Fruit fly (Drosophila melanogaster): ENCODE results near the gene Tom70.

The Tom70 gene

DNA sequence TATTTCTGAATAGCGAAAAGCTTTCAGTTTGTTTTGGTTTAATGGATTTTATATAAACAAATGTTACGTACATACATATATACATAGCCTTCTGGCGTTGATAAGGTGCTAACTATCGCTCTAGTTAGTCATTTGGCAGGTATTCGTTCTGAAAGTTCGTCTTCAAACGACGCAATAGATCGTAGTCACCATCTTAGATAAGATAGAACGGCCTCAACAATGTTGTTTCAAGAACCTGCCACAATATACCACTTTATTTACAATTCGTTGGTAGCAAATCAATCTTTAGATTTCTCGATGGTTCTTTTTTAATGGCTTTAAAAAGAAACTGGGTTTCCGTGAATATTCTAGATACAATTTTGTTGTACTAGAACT, 8.5 kb upstream of the Tom70 start:
- TF ChIP-seq Myc (optimal IDR thresholded peaks at IDR 0.05): no peak

DNA sequence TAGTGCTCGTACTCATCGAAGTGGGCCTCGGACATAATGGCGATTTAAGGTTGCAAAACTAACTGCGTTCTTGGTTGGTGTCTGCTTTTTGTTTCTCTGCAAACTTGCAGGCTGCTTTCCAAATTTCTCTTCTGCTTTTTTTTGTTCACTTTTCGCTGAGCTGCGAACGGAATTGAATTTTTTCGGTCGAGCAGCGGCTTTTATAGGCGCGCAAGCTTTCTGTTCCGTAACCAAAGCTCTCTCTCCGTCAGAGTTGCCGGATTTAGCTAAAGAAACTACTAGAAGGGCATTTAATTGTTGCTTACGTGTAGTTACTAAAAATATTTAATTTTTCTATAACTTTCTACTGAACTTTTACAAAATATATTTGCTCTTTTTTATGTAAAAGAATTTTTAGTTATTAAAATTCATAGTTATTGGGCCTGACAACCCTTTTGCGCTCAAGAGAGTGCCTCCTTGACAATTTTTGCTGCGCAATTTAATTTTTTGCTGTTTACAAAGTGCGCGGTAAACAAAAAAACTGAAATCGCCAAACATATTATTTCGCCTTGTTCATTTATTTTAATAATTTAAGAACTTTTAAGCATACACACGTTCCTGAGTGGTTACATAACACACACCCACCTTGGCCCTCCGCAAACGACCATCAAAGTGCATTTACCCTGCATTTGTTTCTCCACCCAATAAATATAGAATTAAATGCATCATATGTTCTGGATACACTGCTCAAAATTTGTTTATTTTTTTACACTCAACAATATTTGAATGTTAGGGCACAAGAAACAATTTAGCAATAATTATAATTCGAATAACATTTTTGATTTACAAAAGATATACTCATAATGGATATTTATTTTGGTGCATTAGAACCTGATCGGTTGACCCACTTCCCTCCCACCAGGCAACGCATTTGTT, 7.9 kb upstream of the Tom70 start, which contains the start of gene CG6770:
TSS of gene CG6770 (minus strand) at position 178 of the 915 bp plus-strand sequence.
- TF ChIP-seq Vsx2 (GFP tag; optimal IDR thresholded peaks at IDR 0.05; ENCODE audit: partially characterized antibody): peak; percentile 24
- TF ChIP-seq dl (GFP tag; optimal IDR thresholded peaks at IDR 0.05; ENCODE audit: insufficient read depth in 1 of 2, partially characterized antibody in 2 of 2): no peak
- peak; percentile 66 for TF ChIP-seq Jra (GFP tag; optimal IDR thresholded peaks at IDR 0.05)
- TF ChIP-seq GATAd (GFP tag; optimal IDR thresholded peaks at IDR 0.05): no peak
- TF ChIP-seq sv (GFP tag; optimal IDR thresholded peaks at IDR 0.05): peak; percentile 45
- no peak for TF ChIP-seq pan (optimal IDR thresholded peaks at IDR 0.05)
- TF ChIP-seq usp (GFP tag; optimal IDR thresholded peaks at IDR 0.05): no peak
- peak; percentile 61 for TF ChIP-seq psq (GFP tag; optimal IDR thresholded peaks at IDR 0.05)
- TF ChIP-seq Hr83 (GFP tag; optimal IDR thresholded peaks at IDR 0.05; ENCODE audit: poor library complexity, severe bottlenecking): peak; percentile 42
- TF ChIP-seq brk (GFP tag; optimal IDR thresholded peaks at IDR 0.05): peak; percentile 79
- TF ChIP-seq tai (GFP tag; optimal IDR thresholded peaks at IDR 0.05): peak; percentile 76
- TF ChIP-seq foxo (GFP tag; optimal IDR thresholded peaks at IDR 0.05): peak; percentile 73 to 89
- TF ChIP-seq Mio (GFP tag; optimal IDR thresholded peaks at IDR 0.05): peak; percentile 31
- TF ChIP-seq ey (GFP tag; optimal IDR thresholded peaks at IDR 0.05): peak; percentile 82
- no peak for TF ChIP-seq Dfd (GFP tag; optimal IDR thresholded peaks at IDR 0.05)
- peak; percentile 85 for TF ChIP-seq OdsH (GFP tag; optimal IDR thresholded peaks at IDR 0.05)
- peak; percentile 90 for TF ChIP-seq CrebA (GFP tag; optimal IDR thresholded peaks at IDR 0.05; ENCODE audit: borderline replicate concordance)
- peak; percentile 54 for TF ChIP-seq dsf (GFP tag; optimal IDR thresholded peaks at IDR 0.05; ENCODE audit: borderline replicate concordance)
- no peak for TF ChIP-seq N (GFP tag; optimal IDR thresholded peaks at IDR 0.05)
- peak; percentile 91 for TF ChIP-seq h (GFP tag; optimal IDR thresholded peaks at IDR 0.05)
- no peak for TF ChIP-seq Abd-B (GFP tag; optimal IDR thresholded peaks at IDR 0.05)
- TF ChIP-seq dmrt93B (GFP tag; optimal IDR thresholded peaks at IDR 0.05): peak; percentile 71
- TF ChIP-seq Sp1 (GFP tag; optimal IDR thresholded peaks at IDR 0.05): peak; percentile 95
- TF ChIP-seq jim (GFP tag; optimal IDR thresholded peaks at IDR 0.05): peak; percentile 76
- no peak for TF ChIP-seq lola (GFP tag; optimal IDR thresholded peaks at IDR 0.05)
- TF ChIP-seq Rel (GFP tag; optimal IDR thresholded peaks at IDR 0.05): peak; percentile 70
- peak; percentile 84 for TF ChIP-seq Rel (tag; optimal IDR thresholded peaks at IDR 0.05)
- TF ChIP-seq Dif (GFP tag; optimal IDR thresholded peaks at IDR 0.05; ENCODE audit: partially characterized antibody): no peak
- peak; percentile 89 for TF ChIP-seq sage (GFP tag; optimal IDR thresholded peaks at IDR 0.05)
- peak; percentile 87 for TF ChIP-seq br (GFP tag; optimal IDR thresholded peaks at IDR 0.05)
- peak; percentile 90 for TF ChIP-seq rgr (GFP tag; optimal IDR thresholded peaks at IDR 0.05)
- peak; percentile 81 for TF ChIP-seq CG9705 (GFP tag; optimal IDR thresholded peaks at IDR 0.05)
- no peak for TF ChIP-seq Hr78 (GFP tag; optimal IDR thresholded peaks at IDR 0.05)
- no peak for TF ChIP-seq CG32264 (GFP tag; optimal IDR thresholded peaks at IDR 0.05)
- no peak for TF ChIP-seq Myc (optimal IDR thresholded peaks at IDR 0.05)
- peak; percentile 93 for TF ChIP-seq HLH106 (tag; optimal IDR thresholded peaks at IDR 0.05)
- TF ChIP-seq woc (GFP tag; optimal IDR thresholded peaks at IDR 0.05): peak; percentile 77
- TF ChIP-seq fru (GFP tag; optimal IDR thresholded peaks at IDR 0.05): peak; percentile 81
- peak; percentile 71 for TF ChIP-seq Hnf4 (GFP tag; optimal IDR thresholded peaks at IDR 0.05)

DNA sequence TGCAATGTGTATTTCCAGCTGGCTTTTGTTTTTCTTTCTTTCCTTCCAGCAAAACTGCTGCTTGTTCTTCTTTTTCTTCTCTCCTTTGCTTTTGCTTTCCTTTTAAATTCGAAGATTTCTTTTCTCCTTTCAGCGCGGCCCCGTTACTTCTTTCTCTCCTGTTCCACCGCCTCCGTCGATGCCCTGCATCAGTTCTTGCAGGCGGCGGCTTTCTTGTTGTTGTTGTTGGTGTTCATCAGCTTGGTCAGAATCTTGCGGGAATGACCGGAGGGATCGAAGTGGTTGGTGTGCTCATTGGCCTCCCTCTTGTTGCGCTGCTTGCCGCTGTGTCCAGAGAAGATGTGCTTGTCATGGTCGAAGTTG, 7.2 kb upstream of the Tom70 start:
- peak; percentile 18 for TF ChIP-seq Vsx2 (GFP tag; optimal IDR thresholded peaks at IDR 0.05; ENCODE audit: partially characterized antibody)
- no peak for TF ChIP-seq Rel (GFP tag; optimal IDR thresholded peaks at IDR 0.05)
- no peak for TF ChIP-seq Rel (tag; optimal IDR thresholded peaks at IDR 0.05)
- peak; percentile 59 for TF ChIP-seq lola (GFP tag; optimal IDR thresholded peaks at IDR 0.05)
- peak; percentile 95 for TF ChIP-seq psq (GFP tag; optimal IDR thresholded peaks at IDR 0.05)

Data from whole organism, wandering third instar larva.